Worm (Caenorhabditis elegans): ENCODE data around the gene C03B1.7.

The C03B1.7 gene

ce11 chrX:6299641-6300240 lies 41.9 kb upstream of the C03B1.7 start, which contains the start of gene cest-16:
Gene cest-16, plus strand, starts transcription at chrX:6299942.
- no peak for TF ChIP-seq ceh-83 (GFP tag; optimal IDR thresholded peaks at IDR 0.05)
- TF ChIP-seq flh-1 (GFP tag; optimal IDR thresholded peaks at IDR 0.05) = no peak
- no peak for TF ChIP-seq nhr-28 (tag; optimal IDR thresholded peaks at IDR 0.05)
- TF ChIP-seq elt-1 (tag; optimal IDR thresholded peaks at IDR 0.05; ENCODE audit: borderline replicate concordance, insufficient read depth) = no peak
- TF ChIP-seq lin-32 (GFP tag; optimal IDR thresholded peaks at IDR 0.05) = no peak
- no peak for TF ChIP-seq nhr-237 (tag; optimal IDR thresholded peaks at IDR 0.05)
- no peak for TF ChIP-seq mls-2 (tag; optimal IDR thresholded peaks at IDR 0.05)
- TF ChIP-seq ceh-39 (tag; optimal IDR thresholded peaks at IDR 0.05) = no peak
- no peak for TF ChIP-seq M03D4.4 (tag; optimal IDR thresholded peaks at IDR 0.05)
- TF ChIP-seq mep-1 (tag; optimal IDR thresholded peaks at IDR 0.05) = no peak
- no peak for TF ChIP-seq tbx-8 (GFP tag; optimal IDR thresholded peaks at IDR 0.05)
- TF ChIP-seq unc-62 (GFP tag; optimal IDR thresholded peaks at IDR 0.05) = peak; percentile 28
- no peak for TF ChIP-seq lin-13 (tag; optimal IDR thresholded peaks at IDR 0.05)
- TF ChIP-seq hlh-1 (tag; optimal IDR thresholded peaks at IDR 0.05) = peak; percentile 45
- no peak for TF ChIP-seq lsy-2 (tag; optimal IDR thresholded peaks at IDR 0.05)
- peak; percentile 62 for TF ChIP-seq unc-120 (tag; optimal IDR thresholded peaks at IDR 0.05; ENCODE audit: poor library complexity, severe bottlenecking)
- no peak for TF ChIP-seq ham-2 (GFP tag; optimal IDR thresholded peaks at IDR 0.05)
- no peak for TF ChIP-seq elt-3 (tag; optimal IDR thresholded peaks at IDR 0.05)

- TF ChIP-seq tbx-8 (GFP tag; optimal IDR thresholded peaks at IDR 0.05) (no peak), bed-3 (GFP tag; optimal IDR thresholded peaks at IDR 0.05) (no peak), M03D4.4 (tag; optimal IDR thresholded peaks at IDR 0.05) (no peak), nhr-2 (tag; optimal IDR thresholded peaks at IDR 0.05) (no peak), sem-2 (GFP tag; optimal IDR thresholded peaks at IDR 0.05) (no peak), lin-32 (GFP tag; optimal IDR thresholded peaks at IDR 0.05) (no peak), ceh-43 (GFP tag; optimal IDR thresholded peaks at IDR 0.05) (no peak), ceh-39 (tag; optimal IDR thresholded peaks at IDR 0.05) (no peak)
Observed at ce11 chrX:6311391-6311790, 30.2 kb upstream of the C03B1.7 start, which contains the start of gene npr-38. Gene npr-38, plus strand, starts transcription at chrX:6311691.

- TF ChIP-seq sptf-1 (tag; optimal IDR thresholded peaks at IDR 0.05) (no peak), cnd-1 (tag; optimal IDR thresholded peaks at IDR 0.05) (no peak), nhr-76 (tag; optimal IDR thresholded peaks at IDR 0.05) (no peak), pha-4 (tag; optimal IDR thresholded peaks at IDR 0.05) (no peak), ztf-11 (tag; optimal IDR thresholded peaks at IDR 0.05) (no peak), hlh-1 (tag; optimal IDR thresholded peaks at IDR 0.05) (no peak), nhr-28 (tag; optimal IDR thresholded peaks at IDR 0.05) (no peak), ham-2 (GFP tag; optimal IDR thresholded peaks at IDR 0.05) (no peak), bed-3 (GFP tag; optimal IDR thresholded peaks at IDR 0.05) (no peak), mab-5 (tag; optimal IDR thresholded peaks at IDR 0.05) (no peak), snpc-4 (tag; optimal IDR thresholded peaks at IDR 0.05) (no peak), ceh-39 (tag; optimal IDR thresholded peaks at IDR 0.05) (no peak), M03D4.4 (tag; optimal IDR thresholded peaks at IDR 0.05) (no peak), drap-1 (GFP tag; optimal IDR thresholded peaks at IDR 0.05) (no peak), unc-120 (tag; optimal IDR thresholded peaks at IDR 0.05; ENCODE audit: poor library complexity, severe bottlenecking) (no peak), lin-13 (tag; optimal IDR thresholded peaks at IDR 0.05) (no peak), elt-1 (tag; optimal IDR thresholded peaks at IDR 0.05; ENCODE audit: borderline replicate concordance, insufficient read depth) (no peak)
Observed at ce11 chrX:6318803-6319202, 22.8 kb upstream of the C03B1.7 start.

ce11 chrX:6319546-6319945 lies 22.1 kb upstream of the C03B1.7 start, which contains the start of gene chtb-3:
Gene chtb-3, minus strand, starts transcription at chrX:6319646.
- TF ChIP-seq lsy-2 (tag; optimal IDR thresholded peaks at IDR 0.05) = no peak
- no peak for TF ChIP-seq blmp-1 (tag; optimal IDR thresholded peaks at IDR 0.05)
- no peak for TF ChIP-seq elt-3 (tag; optimal IDR thresholded peaks at IDR 0.05)
- TF ChIP-seq cnd-1 (tag; optimal IDR thresholded peaks at IDR 0.05) = no peak
- no peak for TF ChIP-seq unc-39 (tag; optimal IDR thresholded peaks at IDR 0.05)
- TF ChIP-seq lin-32 (GFP tag; optimal IDR thresholded peaks at IDR 0.05) = no peak
- no peak for TF ChIP-seq drap-1 (GFP tag; optimal IDR thresholded peaks at IDR 0.05)
- TF ChIP-seq unc-120 (tag; optimal IDR thresholded peaks at IDR 0.05; ENCODE audit: poor library complexity, severe bottlenecking) = no peak
- TF ChIP-seq ztf-11 (tag; optimal IDR thresholded peaks at IDR 0.05) = no peak
